Worm (Caenorhabditis elegans) whole organism, midembryonic: ENCODE results near the gene srj-55.

Source experiments
- flt-1 ChIP-seq: fragments of 200-800 bp; sonication (Bioruptor generic); IDR thresholded peaks from 2 replicates; pipeline ENCODE4 v1.3.6; 2022; ENCODE audit warnings: missing genetic modification characterization, missing compliant biosample characterization
- klf-2 ChIP-seq: fragments of 200-800 bp; sonication (Bioruptor generic); conservative IDR thresholded peaks from 2 replicates; pipeline ENCODE4 v1.3.6; 2022; ENCODE audit warnings: missing genetic modification reagents, missing genetic modification characterization, missing compliant biosample characterization
- ztf-29 ChIP-seq: fragments of 200-800 bp; sonication (Bioruptor generic); IDR thresholded peaks from 2 replicates; pipeline ENCODE4 v1.3.6; 2022; ENCODE audit warnings: missing genetic modification reagents, missing genetic modification characterization, missing compliant biosample characterization

- TF ChIP-seq ztf-29 (GFP tag; lab: Robert Waterston, UW) (no peak), klf-2 (GFP tag; lab: Robert Waterston, UW) (no peak), flt-1 (GFP tag; lab: Robert Waterston, UW) (no peak)
These were observed 15.2 kb upstream of the srj-55 start for ce11 chrV:2872947-2873346.
